Worm (Caenorhabditis elegans) whole organism, L2 larva: ENCODE data around the gene F54B3.1.
A peak's percentile ranks its signal among the peaks of the same experiment; 100 is the strongest.

Experiments
- C34F6.9 ChIP-seq: fragments of 150-350 bp; optimal IDR thresholded peaks from 2 replicates; lab custom pipeline; 2014; ENCODE audit warnings: missing biosample characterization, missing genetic modification characterization
- F13H6.1 ChIP-seq: sonication (generic microtip); optimal IDR thresholded peaks from 2 replicates; lab custom pipeline; 2016; ENCODE audit warnings: missing genetic modification characterization, missing compliant biosample characterization
- R02D3.7 ChIP-seq: fragments of 150-350 bp; optimal IDR thresholded peaks from 2 replicates; lab custom pipeline; 2014; ENCODE audit warnings: missing biosample characterization, missing genetic modification characterization
- Y55F3AM.14 ChIP-seq: fragments of 200-800 bp; sonication (Bioruptor generic); optimal IDR thresholded peaks from 2 replicates; lab custom pipeline; 2018; ENCODE audit warnings: mild to moderate bottlenecking, missing genetic modification characterization, missing compliant biosample characterization
- ZK546.5 ChIP-seq: sonication (generic microtip); optimal IDR thresholded peaks from 2 replicates; lab custom pipeline; 2017; ENCODE audit warnings: missing biosample characterization, missing genetic modification characterization
- alr-1 ChIP-seq: fragments of 150-350 bp; optimal IDR thresholded peaks from 2 replicates; lab custom pipeline; 2014; ENCODE audit warnings: missing biosample characterization, missing genetic modification characterization
- aly-2 ChIP-seq: fragments of 150-350 bp; optimal IDR thresholded peaks from 2 replicates; lab custom pipeline; 2014; ENCODE audit warnings: missing biosample characterization, missing genetic modification characterization
- ama-1 ChIP-seq: fragments of 150-350 bp; optimal IDR thresholded peaks from 2 replicates; lab custom pipeline; 2018; ENCODE audit warnings: inconsistent platforms
- blmp-1 ChIP-seq: sonication (generic microtip); optimal IDR thresholded peaks from 2 replicates; lab custom pipeline; 2017; ENCODE audit warnings: missing genetic modification characterization, mild to moderate bottlenecking, missing compliant biosample characterization, antibody characterized with exemption, moderate library complexity; ENCODE audit not compliant: insufficient read depth
- ceh-16 ChIP-seq: fragments of 150-350 bp; optimal IDR thresholded peaks from 2 replicates; lab custom pipeline; 2014; ENCODE audit warnings: missing biosample characterization, missing genetic modification characterization
- ceh-82 ChIP-seq: fragments of 150-350 bp; optimal IDR thresholded peaks from 2 replicates; lab custom pipeline; 2014; ENCODE audit warnings: missing biosample characterization, missing genetic modification characterization
- crh-2 ChIP-seq: sonication (generic microtip); optimal IDR thresholded peaks from 2 replicates; lab custom pipeline; 2017; ENCODE audit warnings: missing biosample characterization, missing genetic modification characterization
- dmd-4 ChIP-seq: sonication (generic microtip); optimal IDR thresholded peaks from 2 replicates; lab custom pipeline; 2017; ENCODE audit warnings: missing biosample characterization, missing genetic modification characterization
- egl-27 ChIP-seq: sonication (generic microtip); optimal IDR thresholded peaks from 3 replicates; lab custom pipeline; 2017; ENCODE audit warnings: missing biosample characterization, missing genetic modification reagents, missing genetic modification characterization
- elt-1 ChIP-seq: fragments of 150-350 bp; optimal IDR thresholded peaks from 2 replicates; lab custom pipeline; 2014; ENCODE audit warnings: missing biosample characterization, missing genetic modification characterization
- elt-3 ChIP-seq: sonication (generic microtip); optimal IDR thresholded peaks from 2 replicates; lab custom pipeline; 2017; ENCODE audit warnings: missing biosample characterization, missing genetic modification characterization
- fos-1 ChIP-seq: fragments of 150-350 bp; optimal IDR thresholded peaks from 2 replicates; lab custom pipeline; 2014; ENCODE audit warnings: missing biosample characterization, missing genetic modification characterization
- gmeb-1 ChIP-seq: fragments of 150-350 bp; optimal IDR thresholded peaks from 2 replicates; lab custom pipeline; 2014; ENCODE audit warnings: missing biosample characterization, missing genetic modification characterization
- lin-11 ChIP-seq: fragments of 150-350 bp; sonication (generic microtip); optimal IDR thresholded peaks from 2 replicates; lab custom pipeline; 2014; ENCODE audit warnings: missing biosample characterization, missing genetic modification characterization, inconsistent platforms, mixed read lengths
- lin-13 ChIP-seq: fragments of 150-350 bp; optimal IDR thresholded peaks from 2 replicates; lab custom pipeline; 2014; ENCODE audit warnings: missing biosample characterization, missing genetic modification reagents, missing genetic modification characterization
- lin-39 ChIP-seq: fragments of 150-350 bp; optimal IDR thresholded peaks from 2 replicates; lab custom pipeline; 2014; ENCODE audit warnings: missing biosample characterization, missing genetic modification reagents, missing genetic modification characterization
- lsy-2 ChIP-seq, 2 experiments: fragments of 150-350 bp in 1 of 2; sonication (generic microtip) in 1 of 2; optimal IDR thresholded peaks; 2 replicates each; lab custom pipeline; 2014 to 2017; ENCODE audit warnings: missing biosample characterization in 2 of 2, missing genetic modification characterization in 2 of 2
- mab-5 ChIP-seq: fragments of 150-350 bp; optimal IDR thresholded peaks from 2 replicates; lab custom pipeline; 2014; ENCODE audit warnings: missing biosample characterization, missing genetic modification characterization
- mbf-1 ChIP-seq: sonication (generic microtip); optimal IDR thresholded peaks from 2 replicates; lab custom pipeline; 2017; ENCODE audit warnings: missing biosample characterization, missing genetic modification characterization
- mdl-1 ChIP-seq, 2 experiments: fragments of 150-350 bp in 1 of 2; sonication (generic microtip) in 1 of 2; optimal IDR thresholded peaks; 2 replicates each; lab custom pipeline; 2017; ENCODE audit warnings: missing biosample characterization in 2 of 2, missing genetic modification characterization in 2 of 2
- nhr-10 ChIP-seq: sonication (generic microtip); optimal IDR thresholded peaks from 2 replicates; lab custom pipeline; 2017; ENCODE audit warnings: missing biosample characterization, missing genetic modification characterization
- nhr-11 ChIP-seq: fragments of 150-350 bp; optimal IDR thresholded peaks from 2 replicates; lab custom pipeline; 2014; ENCODE audit warnings: missing biosample characterization, missing genetic modification characterization
- nhr-12 ChIP-seq: fragments of 150-350 bp; optimal IDR thresholded peaks from 2 replicates; lab custom pipeline; 2014; ENCODE audit warnings: missing biosample characterization, missing genetic modification characterization
- nhr-129 ChIP-seq: fragments of 150-350 bp; optimal IDR thresholded peaks from 2 replicates; lab custom pipeline; 2014; ENCODE audit warnings: missing biosample characterization, missing genetic modification characterization
- nhr-21 ChIP-seq: fragments of 150-350 bp; optimal IDR thresholded peaks from 2 replicates; lab custom pipeline; 2014; ENCODE audit warnings: missing biosample characterization, missing genetic modification characterization
- nhr-23 ChIP-seq: fragments of 150-350 bp; optimal IDR thresholded peaks from 2 replicates; lab custom pipeline; 2014; ENCODE audit warnings: missing biosample characterization, missing genetic modification reagents, missing genetic modification characterization
- nhr-237 ChIP-seq: fragments of 150-350 bp; optimal IDR thresholded peaks from 2 replicates; lab custom pipeline; 2014; ENCODE audit warnings: missing biosample characterization, missing genetic modification characterization
- nhr-25 ChIP-seq: fragments of 150-350 bp; sonication (generic microtip); optimal IDR thresholded peaks from 3 replicates; lab custom pipeline; 2014; ENCODE audit warnings: missing biosample characterization, missing genetic modification characterization
- nhr-6 ChIP-seq: fragments of 150-350 bp; optimal IDR thresholded peaks from 2 replicates; lab custom pipeline; 2014; ENCODE audit warnings: missing biosample characterization, missing genetic modification characterization
- nhr-77 ChIP-seq: fragments of 150-350 bp; optimal IDR thresholded peaks from 2 replicates; lab custom pipeline; 2014; ENCODE audit warnings: missing biosample characterization, missing genetic modification characterization
- peb-1 ChIP-seq: fragments of 150-350 bp; optimal IDR thresholded peaks from 2 replicates; lab custom pipeline; 2014; ENCODE audit warnings: missing biosample characterization, missing genetic modification characterization
- sem-4 ChIP-seq: fragments of 150-350 bp; optimal IDR thresholded peaks from 2 replicates; lab custom pipeline; 2014; ENCODE audit warnings: missing biosample characterization, missing genetic modification reagents, missing genetic modification characterization
- skn-1 ChIP-seq: sonication (generic microtip); optimal IDR thresholded peaks from 2 replicates; lab custom pipeline; 2017; ENCODE audit warnings: missing biosample characterization, missing genetic modification characterization
- sma-3 ChIP-seq: sonication (generic microtip); optimal IDR thresholded peaks from 2 replicates; lab custom pipeline; 2016; ENCODE audit warnings: missing genetic modification reagents, missing genetic modification characterization, missing compliant biosample characterization
- sma-9 ChIP-seq, 2 experiments: fragments of 150-350 bp in 1 of 2; sonication (generic microtip) in 1 of 2; optimal IDR thresholded peaks; 2 replicates each; lab custom pipeline; 2014 to 2016; ENCODE audit warnings: missing genetic modification characterization in 2 of 2, mild to moderate bottlenecking in 1 of 2, missing biosample characterization in 1 of 2, missing compliant biosample characterization in 1 of 2, missing genetic modification reagents in 1 of 2, moderate library complexity in 1 of 2
- snpc-4 ChIP-seq: fragments of 150-350 bp; optimal IDR thresholded peaks from 2 replicates; lab custom pipeline; 2014; ENCODE audit warnings: missing biosample characterization, missing genetic modification characterization
- unc-39 ChIP-seq: fragments of 150-350 bp; optimal IDR thresholded peaks from 2 replicates; lab custom pipeline; 2014; ENCODE audit warnings: missing biosample characterization, missing genetic modification characterization
- unc-55 ChIP-seq: fragments of 150-350 bp; sonication (generic microtip); optimal IDR thresholded peaks from 3 replicates; lab custom pipeline; 2014; ENCODE audit warnings: missing biosample characterization, missing genetic modification reagents, missing genetic modification characterization
- unc-62 ChIP-seq: fragments of 150-350 bp; optimal IDR thresholded peaks from 2 replicates; lab custom pipeline; 2014; ENCODE audit warnings: missing biosample characterization, missing genetic modification reagents, missing genetic modification characterization
- zag-1 ChIP-seq: fragments of 150-350 bp; optimal IDR thresholded peaks from 2 replicates; lab custom pipeline; 2014; ENCODE audit warnings: missing biosample characterization, missing genetic modification characterization
- ztf-1 ChIP-seq: fragments of 200-800 bp; sonication (Bioruptor generic); conservative IDR thresholded peaks from 2 replicates; pipeline ENCODE4 v1.3.6; 2022; ENCODE audit warnings: missing genetic modification characterization, missing compliant biosample characterization
- ztf-11 ChIP-seq: sonication (generic microtip); optimal IDR thresholded peaks from 2 replicates; lab custom pipeline; 2017; ENCODE audit warnings: missing biosample characterization, missing genetic modification characterization
- ztf-4 ChIP-seq: fragments of 150-350 bp; optimal IDR thresholded peaks from 2 replicates; lab custom pipeline; 2014; ENCODE audit warnings: missing biosample characterization, missing genetic modification characterization

F54B3.1 gene

DNA sequence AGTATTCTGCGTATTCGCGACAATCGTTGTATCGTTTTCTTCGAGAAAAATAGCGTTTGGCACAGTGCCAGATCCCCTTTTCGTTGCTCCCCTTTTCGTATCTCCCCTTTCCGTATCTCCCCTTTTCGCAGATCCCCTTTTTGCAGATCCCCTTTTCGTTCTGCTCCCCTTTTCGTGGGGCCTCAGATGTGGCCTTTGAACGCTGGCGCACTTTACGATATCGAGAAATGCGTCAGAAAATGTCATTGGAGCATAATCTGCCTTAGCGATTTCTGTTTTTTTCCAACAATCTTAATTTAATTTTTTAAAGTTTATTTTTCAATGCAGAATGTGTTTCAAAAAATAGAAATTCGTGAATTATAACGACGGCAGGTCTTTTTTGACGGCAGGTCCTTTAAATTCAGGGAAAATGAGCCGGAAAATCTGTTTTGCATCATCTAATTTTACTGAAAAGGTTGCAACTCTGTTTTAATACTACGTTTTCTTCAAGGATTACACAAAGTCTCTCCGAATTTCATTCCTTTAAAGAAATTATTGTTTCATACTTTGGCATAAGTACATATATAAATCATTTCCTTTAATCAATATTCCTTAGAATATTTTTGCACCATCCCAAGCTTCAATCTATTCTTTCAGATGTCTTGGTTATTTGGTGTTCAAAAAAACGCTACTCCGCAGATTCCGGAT is 2.6 kb upstream of the F54B3.1 start, which contains the start of gene atad-3:
TSS of gene atad-3 (plus strand) at position 637 of the 687 bp plus-strand sequence.
- TF ChIP-seq unc-39 (tag; lab: Kevin White, UChicago): no peak
- TF ChIP-seq R02D3.7: peak; percentile 42
- TF ChIP-seq ZK546.5: peak; percentile 44
- peak; percentile 94 for TF ChIP-seq sma-9 (GFP tag; optimal IDR thresholded peaks at IDR 0.05; lab: Kevin White, UChicago)
- TF ChIP-seq sma-9 (tag; optimal IDR thresholded peaks at IDR 0.05; lab: Kevin White, UChicago): no peak
- TF ChIP-seq nhr-21 (tag; lab: Kevin White, UChicago): peak; percentile 74
- no peak for TF ChIP-seq aly-2 (tag; lab: Kevin White, UChicago)
- no peak for TF ChIP-seq nhr-11 (tag; lab: Kevin White, UChicago)
- peak; percentile 13 for TF ChIP-seq blmp-1
- TF ChIP-seq zag-1 (tag; lab: Kevin White, UChicago): peak; percentile 79
- peak; percentile 7 for TF ChIP-seq ceh-82 (tag; lab: Kevin White, UChicago)
- TF ChIP-seq dmd-4: no peak
- TF ChIP-seq nhr-12 (tag; lab: Kevin White, UChicago): no peak
- TF ChIP-seq F13H6.1 (tag; lab: Kevin White, UChicago): peak; percentile 88
- TF ChIP-seq nhr-23 (tag; lab: Kevin White, UChicago): no peak
- peak; percentile 91 for TF ChIP-seq sma-3 (GFP tag; lab: Kevin White, UChicago)
- peak; percentile 55 for TF ChIP-seq egl-27
- TF ChIP-seq elt-3 (tag; lab: Kevin White, UChicago): no peak
- TF ChIP-seq mab-5: peak; percentile 76
- TF ChIP-seq nhr-6 (tag; lab: Kevin White, UChicago): peak; percentile 70
- peak; percentile 46 for TF ChIP-seq Y55F3AM.14 (GFP tag; lab: Kevin White, UChicago)
- peak; percentile 92 for TF ChIP-seq lin-13 (GFP tag; lab: Kevin White, UChicago)
- TF ChIP-seq ama-1 (lab: Kevin White, UChicago): peak; percentile 4
- TF ChIP-seq lin-39 (tag; lab: Kevin White, UChicago): no peak
- peak; percentile 85 for TF ChIP-seq unc-55
- peak; percentile 86 for TF ChIP-seq nhr-129
- no peak for TF ChIP-seq mbf-1 (tag; lab: Kevin White, UChicago)
- TF ChIP-seq mdl-1 (tag; optimal IDR thresholded peaks at IDR 0.05; lab: Kevin White, UChicago): peak in 1 of 2 experiments; percentile 47
- peak; percentile 85 for TF ChIP-seq crh-2 (tag; lab: Kevin White, UChicago)
- peak; percentile 86 for TF ChIP-seq nhr-25
- TF ChIP-seq ceh-16 (tag; lab: Kevin White, UChicago): no peak
- TF ChIP-seq ztf-4 (tag; lab: Kevin White, UChicago): peak; percentile 43
- no peak for TF ChIP-seq ztf-1
- TF ChIP-seq snpc-4 (tag; lab: Kevin White, UChicago): peak; percentile 72
- TF ChIP-seq nhr-77 (tag; lab: Kevin White, UChicago): no peak
- TF ChIP-seq alr-1: no peak
- no peak for TF ChIP-seq nhr-10
- TF ChIP-seq nhr-237: peak; percentile 12
- TF ChIP-seq lsy-2 (tag; optimal IDR thresholded peaks at IDR 0.05; lab: Kevin White, UChicago): peak; percentile 83 to 91
- TF ChIP-seq lin-11 (tag; lab: Kevin White, UChicago): peak; percentile 68
- TF ChIP-seq peb-1 (tag; lab: Kevin White, UChicago): no peak
- no peak for TF ChIP-seq skn-1 (tag; lab: Kevin White, UChicago)
- no peak for TF ChIP-seq elt-1
- peak; percentile 89 for TF ChIP-seq C34F6.9
- no peak for TF ChIP-seq unc-62 (GFP tag; lab: Kevin White, UChicago)
- no peak for TF ChIP-seq ztf-11 (tag; lab: Kevin White, UChicago)
- TF ChIP-seq sem-4 (tag; lab: Kevin White, UChicago): peak; percentile 65
- TF ChIP-seq fos-1 (tag; lab: Kevin White, UChicago): peak; percentile 35
- TF ChIP-seq gmeb-1: peak; percentile 83
- TF ChIP-seq, all 48 proteins: peak for 29
